Worm (Caenorhabditis elegans): Measurements from ENCODE around the gene ver-3.

The ver-3 gene

DNA sequence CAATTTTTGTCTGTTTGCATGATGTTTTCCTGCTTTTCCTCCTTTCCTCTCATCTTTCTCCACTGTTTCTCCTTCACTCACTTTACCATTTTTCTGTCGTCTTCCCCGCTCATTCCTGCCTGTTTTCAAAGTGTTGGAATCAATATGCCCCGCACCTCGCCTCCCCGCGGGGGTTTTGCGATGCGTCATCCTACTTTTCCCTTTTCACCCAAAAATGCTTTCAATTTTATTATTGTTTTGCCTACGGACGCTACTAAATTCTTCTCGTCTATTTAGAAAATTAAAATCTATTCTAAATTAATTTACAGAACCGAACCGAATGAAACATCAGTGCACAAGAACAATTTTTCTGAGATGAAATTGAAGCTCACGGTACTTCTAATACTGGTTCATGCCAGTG lies at the start of gene ver-3:
TSS of gene ver-3 (plus strand) at position 301 of the 400 bp plus-strand sequence.
- TF ChIP-seq cog-1 (tag; optimal IDR thresholded peaks at IDR 0.05) (no peak), ztf-23 (GFP tag; IDR thresholded peaks at IDR 0.05) (no peak)

DNA sequence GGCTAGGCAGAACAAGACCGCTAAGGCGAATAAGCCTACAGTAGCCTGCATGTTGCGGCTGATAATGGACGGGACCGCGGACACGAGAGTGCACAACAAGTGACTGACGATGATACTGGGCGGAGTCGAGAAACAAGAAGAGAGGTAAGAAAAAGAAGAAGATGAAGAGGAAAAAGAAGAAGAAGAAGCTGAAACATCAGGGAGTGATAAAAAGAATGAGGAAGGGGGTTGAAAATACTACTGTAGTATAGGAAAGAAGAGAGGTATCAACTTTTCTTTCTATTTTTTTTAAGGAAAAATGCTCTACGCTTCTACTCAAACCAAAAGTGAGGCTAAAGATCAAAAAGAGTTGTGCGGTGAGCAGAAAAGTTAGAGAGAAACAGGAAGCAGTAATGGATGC lies 43.4 kb upstream of the ver-3 start, which contains the start of gene T21B6.3:
TSS of gene T21B6.3 (minus strand) at position 101 of the 400 bp plus-strand sequence.
- TF ChIP-seq cog-1 (tag; optimal IDR thresholded peaks at IDR 0.05) = no peak
- no peak for TF ChIP-seq med-1 (GFP tag; optimal IDR thresholded peaks at IDR 0.05; ENCODE audit: insufficient read depth)
- TF ChIP-seq ztf-23 (GFP tag; IDR thresholded peaks at IDR 0.05) = no peak

DNA sequence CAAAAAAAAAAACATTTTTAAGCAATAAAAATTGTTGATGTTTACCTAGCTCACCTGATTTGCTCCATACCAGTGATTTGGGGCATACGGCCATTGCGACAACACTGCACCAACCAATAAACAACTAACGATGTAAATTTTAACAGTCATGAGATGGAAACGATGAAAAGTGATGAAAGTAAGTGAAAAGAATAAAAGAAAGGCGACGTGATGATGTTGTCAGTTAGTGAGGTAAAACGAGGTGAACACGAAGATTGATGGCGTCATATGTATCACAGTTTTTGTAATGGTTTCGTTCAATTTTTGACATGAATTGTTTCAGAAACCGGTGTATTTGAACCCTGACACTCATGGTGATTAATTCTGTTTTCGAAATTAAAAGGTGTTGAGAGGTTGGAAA lies 41.1 kb upstream of the ver-3 start, which contains the start of gene K09C8.7:
TSS of gene K09C8.7 (minus strand) at position 226 of the 400 bp plus-strand sequence.
- no peak for TF ChIP-seq cog-1 (tag; optimal IDR thresholded peaks at IDR 0.05)
- no peak for TF ChIP-seq tab-1 (GFP tag; IDR thresholded peaks at IDR 0.05)
- no peak for TF ChIP-seq ref-1 (GFP tag; conservative IDR thresholded peaks at IDR 0.05)
- no peak for TF ChIP-seq med-1 (GFP tag; optimal IDR thresholded peaks at IDR 0.05; ENCODE audit: insufficient read depth)
- TF ChIP-seq ztf-23 (GFP tag; IDR thresholded peaks at IDR 0.05) = no peak
- TF ChIP-seq klf-2 (GFP tag; conservative IDR thresholded peaks at IDR 0.05) = no peak
- no peak for TF ChIP-seq ztf-29 (GFP tag; IDR thresholded peaks at IDR 0.05)

DNA sequence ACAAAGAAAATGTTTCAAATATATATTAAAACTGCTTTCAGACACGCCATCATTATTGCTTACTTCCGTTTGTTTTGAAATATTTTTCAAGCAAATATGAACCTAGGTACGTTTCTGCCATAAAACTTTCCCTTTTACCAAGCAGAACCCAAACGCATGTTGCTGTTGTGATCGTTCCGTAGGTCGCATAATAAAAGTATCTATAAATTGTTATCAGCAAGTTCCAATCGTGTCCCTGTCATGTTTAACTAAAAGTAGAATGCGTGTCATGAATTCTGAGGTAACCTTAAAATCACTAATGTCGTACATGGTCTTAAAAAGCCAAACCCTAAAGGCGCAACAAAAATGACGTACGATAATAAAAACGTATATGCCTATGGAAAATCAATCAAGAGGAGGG lies 40.4 kb upstream of the ver-3 start:
- no peak for TF ChIP-seq klf-2 (GFP tag; conservative IDR thresholded peaks at IDR 0.05)
- TF ChIP-seq ztf-23 (GFP tag; IDR thresholded peaks at IDR 0.05) = no peak
- no peak for TF ChIP-seq med-1 (GFP tag; optimal IDR thresholded peaks at IDR 0.05; ENCODE audit: insufficient read depth)
- TF ChIP-seq T22C8.4 (GFP tag; IDR thresholded peaks at IDR 0.05) = no peak
- TF ChIP-seq tab-1 (GFP tag; IDR thresholded peaks at IDR 0.05) = no peak
- TF ChIP-seq cog-1 (tag; optimal IDR thresholded peaks at IDR 0.05) = no peak
- TF ChIP-seq ref-1 (GFP tag; conservative IDR thresholded peaks at IDR 0.05) = no peak
- TF ChIP-seq ztf-29 (GFP tag; IDR thresholded peaks at IDR 0.05) = no peak
- TF ChIP-seq flt-1 (GFP tag; IDR thresholded peaks at IDR 0.05) = no peak

DNA sequence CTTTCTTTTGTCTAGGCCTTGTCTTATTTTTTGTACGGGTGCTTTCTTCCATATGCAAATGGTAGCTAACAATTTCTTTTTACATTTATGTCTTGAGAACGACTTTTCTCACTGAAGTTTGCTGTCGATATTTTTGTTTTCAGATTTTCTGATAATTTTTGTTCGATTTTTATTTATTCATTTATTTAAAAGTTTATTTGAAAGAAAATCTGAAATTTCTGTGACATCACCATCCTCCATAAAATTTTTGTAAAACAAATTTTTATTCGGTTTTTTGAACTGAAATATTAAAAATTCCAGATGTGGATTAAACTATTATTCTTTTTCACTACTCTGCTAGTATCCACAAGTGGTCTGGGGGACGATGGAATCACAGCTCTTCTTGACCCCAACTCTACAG lies 38.4 kb upstream of the ver-3 start, which contains the start of gene pbo-4:
TSS of gene pbo-4 (plus strand) at position 301 of the 400 bp plus-strand sequence.
- no peak for TF ChIP-seq cog-1 (tag; optimal IDR thresholded peaks at IDR 0.05)
- TF ChIP-seq flt-1 (GFP tag; IDR thresholded peaks at IDR 0.05) = no peak
- TF ChIP-seq ref-1 (GFP tag; conservative IDR thresholded peaks at IDR 0.05) = no peak
- TF ChIP-seq tab-1 (GFP tag; IDR thresholded peaks at IDR 0.05) = no peak
- no peak for TF ChIP-seq ztf-23 (GFP tag; IDR thresholded peaks at IDR 0.05)
- no peak for TF ChIP-seq klf-2 (GFP tag; conservative IDR thresholded peaks at IDR 0.05)
- TF ChIP-seq T22C8.4 (GFP tag; IDR thresholded peaks at IDR 0.05) = no peak
- no peak for TF ChIP-seq med-1 (GFP tag; optimal IDR thresholded peaks at IDR 0.05; ENCODE audit: insufficient read depth)

DNA sequence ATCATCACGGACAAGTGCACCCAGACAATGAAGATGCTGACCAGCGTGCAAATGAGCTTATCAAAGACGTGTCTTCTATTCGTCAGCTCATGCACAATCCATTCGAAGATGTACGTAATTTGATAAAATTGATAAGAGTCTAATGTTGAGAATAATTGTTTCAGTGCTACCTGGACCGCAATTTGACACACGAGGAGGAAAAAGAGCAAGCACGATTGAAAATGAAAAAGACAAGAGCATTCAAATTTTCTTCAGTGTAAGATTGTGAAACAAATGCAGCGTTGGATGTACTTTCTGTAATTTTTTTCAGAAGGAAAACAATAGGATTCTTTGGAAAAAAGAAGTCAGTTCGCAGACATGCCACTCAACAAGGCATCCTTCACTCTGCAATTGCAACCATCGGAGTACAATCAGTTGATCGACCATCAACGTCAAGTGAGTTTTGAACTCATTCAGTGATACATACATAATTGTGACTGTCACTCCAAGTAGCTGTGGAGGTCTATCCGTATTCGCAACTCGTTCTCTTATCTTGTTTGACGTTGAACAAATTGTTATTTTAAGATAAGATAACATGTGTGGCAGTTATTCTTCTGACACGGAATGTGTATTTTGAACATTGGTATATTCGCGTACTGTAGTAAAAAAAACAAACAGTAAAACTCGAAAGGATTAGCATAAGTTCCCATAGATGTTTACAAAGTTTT lies 35.2 kb upstream of the ver-3 start:
- TF ChIP-seq flt-1 (GFP tag; IDR thresholded peaks at IDR 0.05) (no peak), ztf-23 (GFP tag; IDR thresholded peaks at IDR 0.05) (no peak), tab-1 (GFP tag; IDR thresholded peaks at IDR 0.05) (no peak), med-1 (GFP tag; optimal IDR thresholded peaks at IDR 0.05; ENCODE audit: insufficient read depth) (no peak), T22C8.4 (GFP tag; IDR thresholded peaks at IDR 0.05) (no peak), klf-2 (GFP tag; conservative IDR thresholded peaks at IDR 0.05) (no peak), ztf-29 (GFP tag; IDR thresholded peaks at IDR 0.05) (no peak), ref-1 (GFP tag; conservative IDR thresholded peaks at IDR 0.05) (no peak), cog-1 (tag; optimal IDR thresholded peaks at IDR 0.05) (no peak)

DNA sequence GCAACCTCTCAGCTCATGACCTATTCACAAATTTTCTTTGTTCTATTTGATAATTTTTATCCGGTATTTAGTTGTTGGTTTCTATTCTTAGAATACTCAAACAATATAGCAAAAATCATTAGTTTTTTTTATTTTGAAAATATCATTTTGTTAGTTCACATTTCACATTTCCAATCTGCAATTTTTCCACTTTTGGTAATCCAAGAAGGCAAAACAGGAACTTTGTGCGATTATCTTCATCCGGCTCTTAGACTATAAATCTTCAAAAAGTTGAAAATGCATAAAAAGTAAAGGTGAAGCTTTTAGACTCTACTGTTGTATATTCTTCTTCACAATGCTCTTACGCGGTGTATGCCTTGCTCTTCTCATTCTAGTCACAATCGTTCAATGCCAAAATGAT lies 33.9 kb upstream of the ver-3 start, which contains the start of gene nlp-19:
TSS of gene nlp-19 (plus strand) at position 301 of the 400 bp plus-strand sequence.
- TF ChIP-seq tab-1 (GFP tag; IDR thresholded peaks at IDR 0.05) (no peak), flt-1 (GFP tag; IDR thresholded peaks at IDR 0.05) (no peak)

DNA sequence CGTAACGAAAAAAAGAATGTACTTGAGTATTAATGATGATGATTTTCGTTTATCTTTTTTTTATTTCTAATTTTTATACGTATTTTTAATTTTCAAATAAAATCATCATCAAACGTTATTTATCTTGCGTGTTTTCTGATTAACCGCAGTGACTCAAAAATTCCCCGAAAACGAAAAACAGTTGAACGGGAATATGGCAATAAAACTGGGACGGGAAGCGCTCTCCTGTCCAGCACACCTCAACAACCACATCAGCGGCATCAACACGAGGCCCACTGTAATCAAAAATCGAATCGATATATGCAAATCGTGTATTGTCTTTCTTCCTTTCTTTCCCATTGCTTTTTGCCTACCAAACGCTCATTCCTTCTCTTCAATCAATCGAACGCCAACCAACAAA lies 33.1 kb upstream of the ver-3 start, which contains the start of gene K09C8.2:
TSS of gene K09C8.2 (plus strand) at position 301 of the 400 bp plus-strand sequence.
- TF ChIP-seq med-1 (GFP tag; optimal IDR thresholded peaks at IDR 0.05; ENCODE audit: insufficient read depth) (no peak), ztf-23 (GFP tag; IDR thresholded peaks at IDR 0.05) (no peak), cog-1 (tag; optimal IDR thresholded peaks at IDR 0.05) (no peak), ztf-29 (GFP tag; IDR thresholded peaks at IDR 0.05) (no peak), tab-1 (GFP tag; IDR thresholded peaks at IDR 0.05) (no peak), ref-1 (GFP tag; conservative IDR thresholded peaks at IDR 0.05) (no peak), klf-2 (GFP tag; conservative IDR thresholded peaks at IDR 0.05) (no peak), T22C8.4 (GFP tag; IDR thresholded peaks at IDR 0.05) (no peak), flt-1 (GFP tag; IDR thresholded peaks at IDR 0.05) (no peak)

DNA sequence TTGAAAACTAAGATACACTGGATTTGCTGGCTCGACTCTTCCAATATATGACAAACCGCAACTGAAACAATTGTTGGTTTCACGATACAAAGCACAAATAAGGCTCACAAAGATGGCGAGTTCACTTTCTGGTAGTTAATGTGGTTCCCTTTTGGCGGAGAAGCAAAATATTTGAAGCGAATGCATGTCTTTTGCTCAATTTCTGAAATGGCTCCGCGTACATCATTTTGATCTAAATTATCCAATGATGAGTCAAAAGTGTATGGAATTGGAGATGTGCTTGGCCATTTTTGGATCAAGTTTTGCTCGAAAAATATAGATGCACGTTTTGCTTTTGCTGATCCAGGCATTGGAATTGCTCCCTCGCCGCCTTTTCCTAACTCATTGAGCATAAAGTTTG lies 30.6 kb upstream of the ver-3 start:
- no peak for TF ChIP-seq ztf-23 (GFP tag; IDR thresholded peaks at IDR 0.05)
- no peak for TF ChIP-seq ref-1 (GFP tag; conservative IDR thresholded peaks at IDR 0.05)
- no peak for TF ChIP-seq flt-1 (GFP tag; IDR thresholded peaks at IDR 0.05)
- TF ChIP-seq med-1 (GFP tag; optimal IDR thresholded peaks at IDR 0.05; ENCODE audit: insufficient read depth) = no peak
- TF ChIP-seq ztf-29 (GFP tag; IDR thresholded peaks at IDR 0.05) = no peak
- no peak for TF ChIP-seq cog-1 (tag; optimal IDR thresholded peaks at IDR 0.05)
- no peak for TF ChIP-seq klf-2 (GFP tag; conservative IDR thresholded peaks at IDR 0.05)
- TF ChIP-seq tab-1 (GFP tag; IDR thresholded peaks at IDR 0.05) = no peak
- no peak for TF ChIP-seq T22C8.4 (GFP tag; IDR thresholded peaks at IDR 0.05)

DNA sequence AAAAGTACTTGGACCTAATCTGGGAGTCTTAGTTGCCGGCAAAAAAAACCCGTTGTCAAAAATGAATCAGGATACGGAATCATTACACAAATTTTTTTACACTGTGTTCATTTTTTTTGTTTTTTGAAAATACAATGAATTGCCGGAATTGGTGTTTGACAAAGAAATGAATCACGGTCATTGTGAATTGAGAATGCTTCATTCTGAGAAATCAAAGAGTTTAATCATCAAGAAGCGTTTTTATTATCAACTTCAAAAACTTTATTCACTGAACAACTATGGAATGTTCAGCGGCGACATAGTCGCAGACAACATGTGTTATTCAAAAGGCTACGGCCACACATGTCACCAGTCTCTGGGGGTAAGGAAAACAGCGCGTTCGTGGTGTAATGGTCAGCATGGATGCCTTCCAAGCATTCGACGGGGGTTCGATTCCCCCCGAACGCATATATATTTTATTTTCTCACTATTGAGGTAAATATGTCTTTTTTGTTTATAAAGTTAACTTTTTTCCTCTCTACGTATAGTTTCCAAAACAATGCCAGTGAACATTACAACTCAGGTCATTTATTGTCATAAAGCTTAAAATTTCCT lies 28.7 kb upstream of the ver-3 start, which contains the start of gene nas-10:
TSS of gene nas-10 (minus strand) at position 51 of the 594 bp plus-strand sequence.
- TF ChIP-seq flt-1 (GFP tag; IDR thresholded peaks at IDR 0.05) = peak; percentile 95
- peak; percentile 82 for TF ChIP-seq ztf-29 (GFP tag; IDR thresholded peaks at IDR 0.05)
- peak; percentile 90 for TF ChIP-seq T22C8.4 (GFP tag; IDR thresholded peaks at IDR 0.05)
- no peak for TF ChIP-seq med-1 (GFP tag; optimal IDR thresholded peaks at IDR 0.05; ENCODE audit: insufficient read depth)
- TF ChIP-seq klf-2 (GFP tag; conservative IDR thresholded peaks at IDR 0.05) = peak; percentile 87
- peak; percentile 95 for TF ChIP-seq ztf-23 (GFP tag; IDR thresholded peaks at IDR 0.05)
- TF ChIP-seq tab-1 (GFP tag; IDR thresholded peaks at IDR 0.05) = peak; percentile 90
- TF ChIP-seq cog-1 (tag; optimal IDR thresholded peaks at IDR 0.05) = peak; percentile 79
- peak; percentile 75 for TF ChIP-seq ref-1 (GFP tag; conservative IDR thresholded peaks at IDR 0.05)
